Worm (Caenorhabditis elegans): Measurements from ENCODE around the gene F59F5.5.

Gene F59F5.5

ce11 chrX:10532180-10532833 is 13.5 kb upstream of the F59F5.5 start:
- no peak for TF ChIP-seq ZK546.5 (tag; optimal IDR thresholded peaks at IDR 0.05)
- TF ChIP-seq daf-16 (GFP tag; optimal IDR thresholded peaks at IDR 0.05), result no peak
- TF ChIP-seq daf-16 (tag; optimal IDR thresholded peaks at IDR 0.05), result peak; percentile 63
- no peak for TF ChIP-seq T26A8.4 (GFP tag; IDR thresholded peaks at IDR 0.05)
- TF ChIP-seq dmd-8 (GFP tag; IDR thresholded peaks at IDR 0.05), result no peak
- no peak for TF ChIP-seq dpl-1 (GFP tag; optimal IDR thresholded peaks at IDR 0.05)
- no peak for TF ChIP-seq nhr-25 (tag; optimal IDR thresholded peaks at IDR 0.05; ENCODE audit: borderline replicate concordance, insufficient read depth)
- no peak for TF ChIP-seq nhr-11 (tag; optimal IDR thresholded peaks at IDR 0.05)
- TF ChIP-seq mxl-2 (GFP tag; conservative IDR thresholded peaks at IDR 0.05), result no peak
- TF ChIP-seq ctbp-1 (GFP tag; IDR thresholded peaks at IDR 0.05), result no peak
- TF ChIP-seq nhr-111 (GFP tag; optimal IDR thresholded peaks at IDR 0.05), result no peak
- TF ChIP-seq mes-2 (tag; optimal IDR thresholded peaks at IDR 0.05; ENCODE audit: poor library complexity, severe bottlenecking), result no peak
- no peak for TF ChIP-seq lsy-2 (tag; optimal IDR thresholded peaks at IDR 0.05)
- TF ChIP-seq ceh-62 (tag; optimal IDR thresholded peaks at IDR 0.05), result no peak
- no peak for TF ChIP-seq unc-39 (tag; optimal IDR thresholded peaks at IDR 0.05)
- no peak for TF ChIP-seq F44E2.7 (GFP tag; IDR thresholded peaks at IDR 0.05)
- no peak for TF ChIP-seq hif-1 (tag; optimal IDR thresholded peaks at IDR 0.05)
- no peak for TF ChIP-seq zip-2 (tag; optimal IDR thresholded peaks at IDR 0.05)
- TF ChIP-seq R02D3.7 (tag; optimal IDR thresholded peaks at IDR 0.05), result no peak
- TF ChIP-seq pha-4 (GFP tag; IDR thresholded peaks at IDR 0.05), result no peak
- TF ChIP-seq pha-4 (tag; optimal IDR thresholded peaks at IDR 0.05), result no peak
- TF ChIP-seq nhr-28 (tag; optimal IDR thresholded peaks at IDR 0.05), result peak; percentile 40
- no peak for TF ChIP-seq ztf-11 (tag; optimal IDR thresholded peaks at IDR 0.05)
- no peak for TF ChIP-seq F26F4.8 (GFP tag; conservative IDR thresholded peaks at IDR 0.05)
- TF ChIP-seq ceh-32 (tag; optimal IDR thresholded peaks at IDR 0.05; ENCODE audit: poor library complexity), result no peak
- TF ChIP-seq tag-97 (GFP tag; IDR thresholded peaks at IDR 0.05), result no peak
- TF ChIP-seq hlh-30 (tag; optimal IDR thresholded peaks at IDR 0.05; ENCODE audit: insufficient read depth), result peak; percentile 23
- no peak for TF ChIP-seq rbr-2 (tag; optimal IDR thresholded peaks at IDR 0.05)
- TF ChIP-seq Y5F2A.4 (GFP tag; optimal IDR thresholded peaks at IDR 0.05), result no peak
- no peak for TF ChIP-seq egl-43 (GFP tag; IDR thresholded peaks at IDR 0.05)
- TF ChIP-seq ZK337.2 (GFP tag; IDR thresholded peaks at IDR 0.05), result no peak
- TF ChIP-seq zip-11 (GFP tag; IDR thresholded peaks at IDR 0.05), result no peak
- TF ChIP-seq madf-9 (GFP tag; conservative IDR thresholded peaks at IDR 0.05), result no peak
- no peak for TF ChIP-seq madf-5 (GFP tag; IDR thresholded peaks at IDR 0.05)
- no peak for TF ChIP-seq nhr-77 (tag; optimal IDR thresholded peaks at IDR 0.05)
- TF ChIP-seq fkh-10 (GFP tag; optimal IDR thresholded peaks at IDR 0.05), result no peak
- no peak for TF ChIP-seq ceh-82 (tag; optimal IDR thresholded peaks at IDR 0.05)
- TF ChIP-seq Y75B8A.6 (GFP tag; IDR thresholded peaks at IDR 0.05), result no peak
- TF ChIP-seq nhr-76 (tag; optimal IDR thresholded peaks at IDR 0.05), result no peak
- TF ChIP-seq vab-7 (GFP tag; IDR thresholded peaks at IDR 0.05), result no peak
- no peak for TF ChIP-seq fos-1 (tag; optimal IDR thresholded peaks at IDR 0.05)
- TF ChIP-seq F49E8.2 (tag; optimal IDR thresholded peaks at IDR 0.05; ENCODE audit: borderline replicate concordance), result no peak
- TF ChIP-seq tra-1 (GFP tag; IDR thresholded peaks at IDR 0.05), result no peak
- no peak for TF ChIP-seq lim-7 (GFP tag; IDR thresholded peaks at IDR 0.05)
- peak; percentile 24 for TF ChIP-seq mep-1 (tag; optimal IDR thresholded peaks at IDR 0.05)
- TF ChIP-seq nhr-48 (tag; optimal IDR thresholded peaks at IDR 0.05), result peak; percentile 56
- TF ChIP-seq zfp-3 (GFP tag; conservative IDR thresholded peaks at IDR 0.05), result no peak
- TF ChIP-seq pqm-1 (tag; optimal IDR thresholded peaks at IDR 0.05), result peak; percentile 10
- TF ChIP-seq dve-1 (tag; optimal IDR thresholded peaks at IDR 0.05; ENCODE audit: insufficient read depth), result peak; percentile 57
- no peak for TF ChIP-seq unc-130 (GFP tag; optimal IDR thresholded peaks at IDR 0.05)
- no peak for TF ChIP-seq set-16 (GFP tag; IDR thresholded peaks at IDR 0.05)

Data from whole organism, L4 larva.